Fruit fly (Drosophila melanogaster): ENCODE measurements around the gene alphaCOP.
A peak's percentile ranks its signal among the peaks of the same experiment; 100 is the strongest.

- TF ChIP-seq tj (GFP tag; optimal IDR thresholded peaks at IDR 0.05) = peak; percentile 76
- TF ChIP-seq cnc (optimal IDR thresholded peaks at IDR 0.05) = no peak
These were observed at the start of gene alphaCOP, which contains the start of gene CG13919 for dm6 chr3L:1644920-1645567.
